Fruit fly (Drosophila melanogaster) Kc167 (cell line): Measurements from ENCODE around the gene CG10055.

Source experiments
- Sin3A ChIP-seq: fragments of >200 bp; optimal IDR thresholded peaks from 2 replicates; lab custom pipeline; 2018; ENCODE audit warnings: missing external identifiers
- insv ChIP-seq: fragments of >200 bp; optimal IDR thresholded peaks from 3 replicates; lab custom pipeline; 2018; ENCODE audit warnings: missing external identifiers
- psq ChIP-seq: fragments of >200 bp; optimal IDR thresholded peaks from 2 replicates; lab custom pipeline; 2017; ENCODE audit warnings: missing external identifiers
- ttk ChIP-seq: sonication (Bioruptor generic); optimal IDR thresholded peaks from 2 replicates; lab custom pipeline; 2017; ENCODE audit warnings: missing external identifiers

dm6 chr3R:7134715-7135505, 51.6 kb downstream of the CG10055 start:
- TF ChIP-seq psq (lab: Kevin White, UChicago) (no peak), insv (lab: Kevin White, UChicago) (no peak), ttk (lab: Kevin White, UChicago) (no peak), Sin3A (no peak)
